Fruit fly (Drosophila melanogaster): ENCODE measurements around the gene CG14071.

Gene CG14071

dm6 chr2L:10856328-10856942, 32.3 kb downstream of the CG14071 start, which contains the start of gene Dnz1 (continued):
- TF ChIP-seq Blimp-1 (GFP tag; optimal IDR thresholded peaks at IDR 0.05) = no peak
- peak; percentile 2 for TF ChIP-seq CG10669 (GFP tag; optimal IDR thresholded peaks at IDR 0.05)
- no peak for TF ChIP-seq CG4318 (GFP tag; optimal IDR thresholded peaks at IDR 0.05)
- TF ChIP-seq Sox102F (GFP tag; optimal IDR thresholded peaks at IDR 0.05) = peak; percentile 25
- no peak for TF ChIP-seq Gug (GFP tag; IDR thresholded peaks at IDR 0.05)
- peak; percentile 29 for TF ChIP-seq cyc (GFP tag; optimal IDR thresholded peaks at IDR 0.05)
- peak; percentile 48 for TF ChIP-seq acj6 (GFP tag; optimal IDR thresholded peaks at IDR 0.05)
- peak; percentile 5 for TF ChIP-seq Sox15 (GFP tag; optimal IDR thresholded peaks at IDR 0.05)
- no peak for TF ChIP-seq CG6854 (GFP tag; optimal IDR thresholded peaks at IDR 0.05)
- peak; percentile 6 for TF ChIP-seq spab (GFP tag; optimal IDR thresholded peaks at IDR 0.05)
- peak; percentile 33 for TF ChIP-seq Ets21C (GFP tag; optimal IDR thresholded peaks at IDR 0.05)
- no peak for TF ChIP-seq CG6163 (GFP tag; IDR thresholded peaks at IDR 0.05)

- no peak for TF ChIP-seq acj6 (GFP tag; optimal IDR thresholded peaks at IDR 0.05)
- TF ChIP-seq fd85E (GFP tag; optimal IDR thresholded peaks at IDR 0.05) = no peak
- TF ChIP-seq CG6276 (GFP tag; optimal IDR thresholded peaks at IDR 0.05) = no peak
- peak; percentile 11 for TF ChIP-seq Eip78C (GFP tag)
- no peak for TF ChIP-seq OdsH (GFP tag; optimal IDR thresholded peaks at IDR 0.05)
- TF ChIP-seq Lpt (GFP tag; optimal IDR thresholded peaks at IDR 0.05) = no peak
- TF ChIP-seq CG11762 (GFP tag; optimal IDR thresholded peaks at IDR 0.05; ENCODE audit: insufficient read depth) = no peak
- no peak for TF ChIP-seq CG3032 (tag; optimal IDR thresholded peaks at IDR 0.05)
Observed at dm6 chr2L:10851336-10851862, 37.3 kb downstream of the CG14071 start.

dm6 chr2L:10850320-10850990, 38.3 kb downstream of the CG14071 start, which contains the start of gene porin:
TSS of gene porin (minus strand) at chr2L:10850848.
- TF ChIP-seq Sox14 (GFP tag; optimal IDR thresholded peaks at IDR 0.05) (peak; percentile 11), cyc (GFP tag; optimal IDR thresholded peaks at IDR 0.05) (no peak), Sox102F (GFP tag; optimal IDR thresholded peaks at IDR 0.05) (no peak), CG9139 (GFP tag; optimal IDR thresholded peaks at IDR 0.05) (peak; percentile 17), Eip78C (GFP tag) (peak; percentile 69), Ets96B (tag; optimal IDR thresholded peaks at IDR 0.05) (no peak), fd59A (GFP tag; optimal IDR thresholded peaks at IDR 0.05) (no peak), esn (GFP tag; optimal IDR thresholded peaks at IDR 0.05) (peak; percentile 39), CG7368 (GFP tag; optimal IDR thresholded peaks at IDR 0.05) (no peak), fkh (GFP tag; optimal IDR thresholded peaks at IDR 0.05) (no peak), lz (GFP tag; optimal IDR thresholded peaks at IDR 0.05) (peak; percentile 13), CG10669 (GFP tag; optimal IDR thresholded peaks at IDR 0.05) (no peak), CG6163 (GFP tag; IDR thresholded peaks at IDR 0.05) (no peak), Lpt (GFP tag; optimal IDR thresholded peaks at IDR 0.05) (no peak), Hr4 (GFP tag; optimal IDR thresholded peaks at IDR 0.05) (no peak), svp (GFP tag) (peak; percentile 26), vri (GFP tag; optimal IDR thresholded peaks at IDR 0.05) (peak; percentile 96), CG8632 (GFP tag; optimal IDR thresholded peaks at IDR 0.05) (no peak), CG6854 (GFP tag; optimal IDR thresholded peaks at IDR 0.05) (peak; percentile 13), eg (GFP tag; IDR thresholded peaks at IDR 0.05) (no peak), ss (GFP tag; optimal IDR thresholded peaks at IDR 0.05) (peak; percentile 21 to 29)
